Fruit fly (Drosophila melanogaster) whole organism, prepupa: ENCODE results near the gene Nepl6.

Experiments
- Blimp-1 ChIP-seq: fragments of 200-800 bp; sonication (Bioruptor generic); optimal IDR thresholded peaks from 3 replicates; lab custom pipeline; 2017; ENCODE audit warnings: missing biosample characterization, missing genetic modification characterization, mild to moderate bottlenecking, moderate library complexity, missing genetic modification reagents
- CG10669 ChIP-seq: fragments of 200-800 bp; sonication (Bioruptor generic); optimal IDR thresholded peaks from 3 replicates; lab custom pipeline; 2018; ENCODE audit warnings: missing biosample characterization, mild to moderate bottlenecking, missing genetic modification characterization, moderate library complexity
- CG4318 ChIP-seq: fragments of 200-800 bp; sonication (Bioruptor generic); optimal IDR thresholded peaks from 3 replicates; lab custom pipeline; 2017; ENCODE audit warnings: missing biosample characterization, mild to moderate bottlenecking, missing genetic modification characterization
- CG6792 ChIP-seq: fragments of 200-800 bp; sonication (Bioruptor generic); optimal IDR thresholded peaks from 3 replicates; lab custom pipeline; 2016; ENCODE audit warnings: missing biosample characterization, missing genetic modification characterization
- CG9139 ChIP-seq: fragments of 200-800 bp; sonication (Bioruptor generic); optimal IDR thresholded peaks from 3 replicates; lab custom pipeline; 2017; ENCODE audit warnings: missing biosample characterization, mild to moderate bottlenecking, missing genetic modification characterization
- Gug ChIP-seq: fragments of 200-800 bp; sonication (Bioruptor generic); IDR thresholded peaks from 2 replicates; pipeline ENCODE4 v1.3.6; 2022; ENCODE audit warnings: missing biosample characterization, missing genetic modification characterization
- Hr38 ChIP-seq: sonication (Bioruptor generic); optimal IDR thresholded peaks from 2 replicates; lab custom pipeline; 2016; ENCODE audit warnings: missing biosample characterization, missing genetic modification characterization
- Hr39 ChIP-seq: fragments of 200-800 bp; sonication (Bioruptor generic); optimal IDR thresholded peaks from 2 replicates; lab custom pipeline; 2016; ENCODE audit warnings: missing biosample characterization, missing genetic modification characterization
- Lpt ChIP-seq: fragments of 200-800 bp; sonication (Bioruptor generic); optimal IDR thresholded peaks from 3 replicates; lab custom pipeline; 2016; ENCODE audit warnings: missing biosample characterization, missing genetic modification characterization
- Sox102F ChIP-seq: fragments of 200-800 bp; sonication (Bioruptor generic); optimal IDR thresholded peaks from 2 replicates; lab custom pipeline; 2016; ENCODE audit warnings: missing biosample characterization, mild to moderate bottlenecking, missing genetic modification characterization
- net ChIP-seq: fragments of 200-800 bp; sonication (Bioruptor generic); optimal IDR thresholded peaks from 3 replicates; lab custom pipeline; 2016; ENCODE audit warnings: missing biosample characterization, missing genetic modification characterization

dm6 chr2L:6337843-6338366 is 47.4 kb downstream of the Nepl6 start:
- no peak for TF ChIP-seq Hr38 (GFP tag; lab: Kevin White, UChicago)
- TF ChIP-seq CG6792 (GFP tag; lab: Kevin White, UChicago): no peak
- TF ChIP-seq Hr39 (GFP tag; lab: Kevin White, UChicago): no peak
- TF ChIP-seq CG4318 (GFP tag; lab: Kevin White, UChicago): no peak
- TF ChIP-seq net (GFP tag; lab: Kevin White, UChicago): no peak
- no peak for TF ChIP-seq CG9139 (GFP tag; lab: Kevin White, UChicago)
- no peak for TF ChIP-seq Blimp-1 (GFP tag; lab: Kevin White, UChicago)
- TF ChIP-seq CG10669 (GFP tag; lab: Kevin White, UChicago): no peak
- TF ChIP-seq Gug (GFP tag; lab: Robert Waterston, UW): no peak
- no peak for TF ChIP-seq Lpt (GFP tag; lab: Kevin White, UChicago)
- no peak for TF ChIP-seq Sox102F
